Fruit fly (Drosophila melanogaster) whole organism, embryonic: ENCODE data around the gene MAPk-Ak2.

Experiments used
- BEAF-32 ChIP-seq: fragments of 200-800 bp; sonication (Bioruptor generic); optimal IDR thresholded peaks from 3 replicates; lab custom pipeline; 2017; ENCODE audit warnings: missing biosample characterization, missing genetic modification characterization, mild to moderate bottlenecking, moderate library complexity, missing genetic modification reagents
- C15 ChIP-seq: fragments of 200-800 bp; sonication (Bioruptor generic); IDR thresholded peaks from 3 replicates; pipeline ENCODE4 v1.3.6; 2022; ENCODE audit warnings: missing biosample characterization, missing genetic modification characterization
- CG10462 ChIP-seq: fragments of 200-800 bp; sonication (Bioruptor generic); optimal IDR thresholded peaks from 2 replicates; lab custom pipeline; 2016; ENCODE audit warnings: missing biosample characterization, missing genetic modification characterization
- CG10979 ChIP-seq: fragments of 200-800 bp; sonication (Bioruptor generic); optimal IDR thresholded peaks from 2 replicates; lab custom pipeline; 2018; ENCODE audit warnings: missing biosample characterization, mild to moderate bottlenecking, missing genetic modification characterization, moderate library complexity
- CG12071 ChIP-seq: fragments of 200-800 bp; sonication (Bioruptor generic); optimal IDR thresholded peaks from 3 replicates; lab custom pipeline; 2018; ENCODE audit warnings: missing biosample characterization, mild to moderate bottlenecking, missing genetic modification characterization
- CG1233 ChIP-seq: fragments of 200-800 bp; sonication (Bioruptor generic); optimal IDR thresholded peaks from 4 replicates; lab custom pipeline; 2018; ENCODE audit warnings: missing biosample characterization, mild to moderate bottlenecking, missing genetic modification characterization
- CG13424 ChIP-seq: fragments of 200-800 bp; sonication (Bioruptor generic); optimal IDR thresholded peaks from 2 replicates; lab custom pipeline; 2019; ENCODE audit warnings: missing biosample characterization, mild to moderate bottlenecking, missing genetic modification characterization, moderate library complexity
- CG13894 ChIP-seq: fragments of 200-800 bp; sonication (Bioruptor generic); optimal IDR thresholded peaks from 3 replicates; lab custom pipeline; 2018; ENCODE audit warnings: missing biosample characterization, mild to moderate bottlenecking, missing genetic modification characterization, moderate library complexity
- CG14965 ChIP-seq: fragments of 200-800 bp; sonication (Bioruptor generic); optimal IDR thresholded peaks from 2 replicates; lab custom pipeline; 2016; ENCODE audit warnings: missing biosample characterization, missing genetic modification characterization, borderline replicate concordance
- CG17186 ChIP-seq: fragments of 200-800 bp; sonication (Bioruptor generic); optimal IDR thresholded peaks from 3 replicates; lab custom pipeline; 2017; ENCODE audit warnings: missing biosample characterization, missing genetic modification reagents, missing genetic modification characterization
- CG17328 ChIP-seq: fragments of 200-800 bp; sonication (Bioruptor generic); IDR thresholded peaks from 2 replicates; pipeline ENCODE4 v1.3.6; 2022; ENCODE audit warnings: missing biosample characterization, missing genetic modification characterization
- CG31441 ChIP-seq: fragments of 200-800 bp; sonication (Bioruptor generic); IDR thresholded peaks from 2 replicates; pipeline ENCODE4 v1.3.6; 2022; ENCODE audit warnings: missing biosample characterization, missing genetic modification characterization
- CG3726 ChIP-seq: fragments of 200-800 bp; sonication (Bioruptor generic); IDR thresholded peaks from 3 replicates; pipeline ENCODE4, ENCODE4 v1.3.6; 2022; ENCODE audit warnings: missing biosample characterization, missing genetic modification characterization
- CG3995 ChIP-seq: fragments of 200-800 bp; sonication (Bioruptor generic); optimal IDR thresholded peaks from 3 replicates; lab custom pipeline; 2016; ENCODE audit warnings: missing biosample characterization, missing genetic modification characterization
- CG4360 ChIP-seq: fragments of 200-800 bp; sonication (Bioruptor generic); IDR thresholded peaks from 2 replicates; pipeline ENCODE4 v1.3.6; 2022; ENCODE audit warnings: missing biosample characterization, missing genetic modification characterization
- CG6854 ChIP-seq: fragments of 200-800 bp; sonication (Bioruptor generic); optimal IDR thresholded peaks from 3 replicates; lab custom pipeline; 2017; ENCODE audit warnings: missing biosample characterization, mild to moderate bottlenecking, missing genetic modification characterization
- CG8290 ChIP-seq, 3 experiments: fragments of 200-800 bp; sonication (Bioruptor generic); optimal IDR thresholded peaks; 2 replicates each; lab custom pipeline; 2016 to 2019; ENCODE audit warnings: missing biosample characterization in 3 of 3, missing genetic modification characterization in 3 of 3, mild to moderate bottlenecking in 2 of 3, moderate library complexity in 1 of 3
- CG8359 ChIP-seq: fragments of 200-800 bp; sonication (Bioruptor generic); optimal IDR thresholded peaks from 2 replicates; lab custom pipeline; 2017; ENCODE audit warnings: missing biosample characterization, mild to moderate bottlenecking, missing genetic modification characterization, borderline replicate concordance
- CG8388 ChIP-seq: fragments of 200-800 bp; sonication (Bioruptor generic); optimal IDR thresholded peaks from 2 replicates; lab custom pipeline; 2019; ENCODE audit warnings: missing biosample characterization, mild to moderate bottlenecking, missing genetic modification characterization, moderate library complexity
- CG8478 ChIP-seq: fragments of >200 bp; optimal IDR thresholded peaks from 2 replicates; lab custom pipeline; 2018
- CG8765 ChIP-seq: fragments of 200-800 bp; sonication (Bioruptor generic); IDR thresholded peaks from 2 replicates; pipeline ENCODE4 v1.3.6; 2022; ENCODE audit warnings: missing biosample characterization, missing genetic modification characterization
- CoRest ChIP-seq: fragments of 200-800 bp; sonication (Bioruptor generic); optimal IDR thresholded peaks from 3 replicates; lab custom pipeline; 2018; ENCODE audit warnings: missing biosample characterization, mild to moderate bottlenecking, missing genetic modification characterization, moderate library complexity
- D ChIP-seq, 2 experiments: fragments of 200-800 bp in 1 of 2; fragments of >200 bp in 1 of 2; sonication (Bioruptor generic) in 1 of 2; optimal IDR thresholded peaks; 2 replicates in 1 of 2; 3 replicates in 1 of 2; lab custom pipeline; 2017; ENCODE audit warnings: mild to moderate bottlenecking in 1 of 2, missing biosample characterization in 1 of 2, missing genetic modification characterization in 1 of 2, missing genetic modification reagents in 1 of 2
- D19B ChIP-seq: fragments of 200-800 bp; sonication (Bioruptor generic); optimal IDR thresholded peaks from 2 replicates; lab custom pipeline; 2017; ENCODE audit warnings: missing biosample characterization, mild to moderate bottlenecking, missing genetic modification characterization
- ERR ChIP-seq: fragments of 200-800 bp; sonication (Bioruptor generic); optimal IDR thresholded peaks from 2 replicates; lab custom pipeline; 2016; ENCODE audit warnings: missing biosample characterization, missing genetic modification characterization
- Fer3 ChIP-seq: fragments of 200-800 bp; sonication (Bioruptor generic); optimal IDR thresholded peaks from 2 replicates; lab custom pipeline; 2018; ENCODE audit warnings: missing biosample characterization, mild to moderate bottlenecking, missing genetic modification characterization, moderate library complexity
- H2.0 ChIP-seq: fragments of 200-800 bp; sonication (Bioruptor generic); IDR thresholded peaks from 2 replicates; pipeline ENCODE4 v1.3.6; 2022; ENCODE audit warnings: missing biosample characterization, missing genetic modification characterization
- ase ChIP-seq: fragments of 200-800 bp; sonication (Bioruptor generic); IDR thresholded peaks from 3 replicates; pipeline ENCODE4 v1.3.6; 2022; ENCODE audit warnings: missing biosample characterization, missing genetic modification characterization
- bsh ChIP-seq, 2 experiments: fragments of 200-800 bp; sonication (Bioruptor generic); optimal IDR thresholded peaks; 2 replicates each; lab custom pipeline; 2017 to 2018; ENCODE audit warnings: mild to moderate bottlenecking in 2 of 2, missing biosample characterization in 2 of 2, missing genetic modification characterization in 2 of 2, moderate library complexity in 1 of 2
- cato ChIP-seq: fragments of 200-800 bp; sonication (Bioruptor generic); optimal IDR thresholded peaks from 2 replicates; lab custom pipeline; 2016; ENCODE audit warnings: missing biosample characterization, missing genetic modification characterization, borderline replicate concordance
- caup ChIP-seq: fragments of 200-800 bp; sonication (Bioruptor generic); optimal IDR thresholded peaks from 3 replicates; lab custom pipeline; 2017; ENCODE audit warnings: missing biosample characterization, mild to moderate bottlenecking, missing genetic modification characterization, moderate library complexity; ENCODE audit not compliant: severe bottlenecking
- chinmo ChIP-seq: fragments of 200-800 bp; sonication (Bioruptor generic); IDR thresholded peaks from 4 replicates; pipeline ENCODE4 v1.3.6; 2022; ENCODE audit warnings: missing biosample characterization, missing genetic modification characterization; ENCODE audit not compliant: partially characterized antibody
- dmrt11E ChIP-seq: fragments of 200-800 bp; sonication (Bioruptor generic); optimal IDR thresholded peaks from 3 replicates; lab custom pipeline; 2018; ENCODE audit warnings: missing biosample characterization, mild to moderate bottlenecking, missing genetic modification characterization, moderate library complexity
- ems ChIP-seq: fragments of 200-800 bp; sonication (Bioruptor generic); optimal IDR thresholded peaks from 3 replicates; lab custom pipeline; 2016; ENCODE audit warnings: missing biosample characterization, missing genetic modification characterization
- fd102C ChIP-seq: fragments of 200-800 bp; sonication (Bioruptor generic); optimal IDR thresholded peaks from 2 replicates; lab custom pipeline; 2018; ENCODE audit warnings: missing biosample characterization, mild to moderate bottlenecking, missing genetic modification characterization, moderate library complexity
- gem ChIP-seq: fragments of 200-800 bp; sonication (Bioruptor generic); optimal IDR thresholded peaks from 2 replicates; lab custom pipeline; 2019; ENCODE audit warnings: missing biosample characterization, mild to moderate bottlenecking, missing genetic modification characterization, moderate library complexity
- grn ChIP-seq: fragments of 200-800 bp; sonication (Bioruptor generic); optimal IDR thresholded peaks from 3 replicates; lab custom pipeline; 2017; ENCODE audit warnings: missing biosample characterization, missing genetic modification characterization
- ken ChIP-seq: fragments of 200-800 bp; sonication (Bioruptor generic); IDR thresholded peaks from 3 replicates; pipeline ENCODE4 v1.3.6; 2022; ENCODE audit warnings: missing biosample characterization, missing genetic modification characterization
- kni ChIP-seq: fragments of 200-800 bp; sonication (Bioruptor generic); optimal IDR thresholded peaks from 3 replicates; lab custom pipeline; 2017; ENCODE audit warnings: mild to moderate bottlenecking, missing biosample characterization, missing genetic modification reagents, missing genetic modification characterization
- mirr ChIP-seq: fragments of 200-800 bp; sonication (Bioruptor generic); optimal IDR thresholded peaks from 3 replicates; lab custom pipeline; 2018; ENCODE audit warnings: missing biosample characterization, mild to moderate bottlenecking, missing genetic modification characterization
- nau ChIP-seq: fragments of 200-800 bp; sonication (Bioruptor generic); optimal IDR thresholded peaks from 3 replicates; lab custom pipeline; 2017; ENCODE audit warnings: missing biosample characterization, mild to moderate bottlenecking, missing genetic modification characterization, missing genetic modification reagents
- pnt ChIP-seq: fragments of 200-800 bp; sonication (Bioruptor generic); optimal IDR thresholded peaks from 3 replicates; lab custom pipeline; 2016; ENCODE audit warnings: missing biosample characterization, missing genetic modification characterization
- ro ChIP-seq: fragments of 200-800 bp; sonication (Bioruptor generic); IDR thresholded peaks from 2 replicates; pipeline ENCODE4 v1.3.6; 2022; ENCODE audit warnings: missing biosample characterization, missing genetic modification characterization
- sc ChIP-seq, 3 experiments: fragments of >200 bp in 2 of 3; fragments of 200-800 bp in 1 of 3; sonication (Bioruptor generic) in 1 of 3; optimal IDR thresholded peaks; 2 replicates in 2 of 3; 3 replicates in 1 of 3; lab custom pipeline; 2017; ENCODE audit warnings: mild to moderate bottlenecking in 1 of 3, missing biosample characterization in 1 of 3, missing genetic modification characterization in 1 of 3, missing genetic modification reagents in 1 of 3
- toy ChIP-seq: fragments of 200-800 bp; sonication (Bioruptor generic); IDR thresholded peaks from 2 replicates; pipeline ENCODE4 v1.3.6; 2022; ENCODE audit warnings: missing biosample characterization, missing genetic modification characterization

MAPk-Ak2 gene

dm6 chrX:5754837-5755828, 8.9 kb downstream of the MAPk-Ak2 start, which contains the start of the genes lin-52 and CG15771 (continued):
- TF ChIP-seq ERR (peak; percentile 59), CG3726 (GFP tag; lab: Robert Waterston, UW) (peak; percentile 89), CG8290 (GFP tag; optimal IDR thresholded peaks at IDR 0.05; lab: Kevin White, UChicago) (peak; percentile 82), CG8290 (tag; optimal IDR thresholded peaks at IDR 0.05; lab: Kevin White, UChicago) (peak; percentile 64 to 69), ase (peak; percentile 92), CG8765 (peak; percentile 82), mirr (GFP tag; lab: Kevin White, UChicago) (peak; percentile 91), sc (optimal IDR thresholded peaks at IDR 0.05; lab: Kevin White, UChicago) (no peak), sc (GFP tag; optimal IDR thresholded peaks at IDR 0.05; lab: Kevin White, UChicago) (peak; percentile 87), CG13894 (tag; lab: Kevin White, UChicago) (peak; percentile 95), pnt (GFP tag; lab: Kevin White, UChicago) (peak; percentile 62), ems (GFP tag; lab: Kevin White, UChicago) (peak; percentile 74), D19B (GFP tag; lab: Kevin White, UChicago) (peak; percentile 89), kni (GFP tag; lab: Kevin White, UChicago) (peak; percentile 99), fd102C (GFP tag; lab: Kevin White, UChicago) (peak; percentile 54), Fer3 (peak; percentile 93), dmrt11E (tag; lab: Kevin White, UChicago) (peak; percentile 86), CG4360 (GFP tag; lab: Robert Waterston, UW) (peak; percentile 61; the same call in 1 of the 2 replicates), C15 (peak; percentile 87), cato (GFP tag; lab: Kevin White, UChicago) (peak; percentile 85), H2.0 (peak; percentile 87), CG17186 (GFP tag; lab: Kevin White, UChicago) (peak; percentile 62), CG8478 (lab: Kevin White, UChicago) (peak; percentile 6), CoRest (tag; lab: Kevin White, UChicago) (peak; percentile 96), CG14965 (GFP tag; lab: Kevin White, UChicago) (no peak), chinmo (GFP tag; lab: Robert Waterston, UW) (peak; percentile 88; the same call in 2 of the 4 replicates), bsh (GFP tag; optimal IDR thresholded peaks at IDR 0.05; lab: Kevin White, UChicago) (peak; percentile 95), nau (GFP tag; lab: Kevin White, UChicago) (peak; percentile 95), CG31441 (GFP tag; lab: Robert Waterston, UW) (peak; percentile 95), CG6854 (GFP tag; lab: Kevin White, UChicago) (peak; percentile 95), ken (peak; percentile 94), CG8359 (peak; percentile 86), toy (GFP tag; lab: Robert Waterston, UW) (peak; percentile 79), ro (GFP tag; lab: Robert Waterston, UW) (peak; percentile 87), caup (GFP tag; lab: Kevin White, UChicago) (peak; percentile 94), grn (GFP tag; lab: Kevin White, UChicago) (peak; percentile 45), gem (tag; lab: Kevin White, UChicago) (peak; percentile 96), CG10979 (tag; lab: Kevin White, UChicago) (peak; percentile 94), CG10462 (GFP tag; lab: Kevin White, UChicago) (peak; percentile 90), D (optimal IDR thresholded peaks at IDR 0.05; lab: Kevin White, UChicago) (no peak), D (GFP tag; optimal IDR thresholded peaks at IDR 0.05; lab: Kevin White, UChicago) (peak; percentile 94), CG8388 (peak; percentile 100), CG1233 (GFP tag; lab: Kevin White, UChicago) (peak; percentile 91), CG12071 (GFP tag; lab: Kevin White, UChicago) (peak; percentile 88), BEAF-32 (peak; percentile 84), CG3995 (GFP tag; lab: Kevin White, UChicago) (peak; percentile 55), CG17328 (peak; percentile 91), CG13424 (tag; lab: Kevin White, UChicago) (peak; percentile 96)
